Fruit fly (Drosophila melanogaster) whole organism, embryonic: ENCODE data around the gene CG17752.
A peak's percentile ranks its signal among the peaks of the same experiment; 100 is the strongest.

ENCODE experiments used
- C15 ChIP-seq: fragments of 200-800 bp; sonication (Bioruptor generic); IDR thresholded peaks from 3 replicates; pipeline ENCODE4 v1.3.6; 2022; ENCODE audit warnings: missing biosample characterization, missing genetic modification characterization
- CG11398 ChIP-seq: fragments of 200-800 bp; sonication (Bioruptor generic); optimal IDR thresholded peaks from 2 replicates; lab custom pipeline; 2016; ENCODE audit warnings: missing biosample characterization, missing genetic modification characterization
- CG12155 ChIP-seq: fragments of 200-800 bp; sonication (Bioruptor generic); optimal IDR thresholded peaks from 3 replicates; lab custom pipeline; 2016; ENCODE audit warnings: missing biosample characterization, missing genetic modification characterization
- CG12744 ChIP-seq: fragments of 200-800 bp; sonication (Bioruptor generic); optimal IDR thresholded peaks from 2 replicates; lab custom pipeline; 2016; ENCODE audit warnings: missing biosample characterization, missing genetic modification characterization
- CG13775 ChIP-seq: fragments of 200-800 bp; sonication (Bioruptor generic); optimal IDR thresholded peaks from 3 replicates; lab custom pipeline; 2017; ENCODE audit warnings: missing biosample characterization, mild to moderate bottlenecking, missing genetic modification characterization
- CG13894 ChIP-seq: fragments of 200-800 bp; sonication (Bioruptor generic); optimal IDR thresholded peaks from 3 replicates; lab custom pipeline; 2018; ENCODE audit warnings: missing biosample characterization, mild to moderate bottlenecking, missing genetic modification characterization, moderate library complexity
- CG15073 ChIP-seq: fragments of 200-800 bp; sonication (Bioruptor generic); optimal IDR thresholded peaks from 2 replicates; lab custom pipeline; 2016; ENCODE audit warnings: missing biosample characterization, missing genetic modification characterization
- CG1529 ChIP-seq: fragments of 200-800 bp; sonication (Bioruptor generic); optimal IDR thresholded peaks from 3 replicates; lab custom pipeline; 2018; ENCODE audit warnings: missing biosample characterization, missing genetic modification characterization
- CG17912 ChIP-seq: fragments of 200-800 bp; sonication (Bioruptor generic); optimal IDR thresholded peaks from 2 replicates; lab custom pipeline; 2018; ENCODE audit warnings: missing biosample characterization, mild to moderate bottlenecking, missing genetic modification characterization
- CG1792 ChIP-seq: fragments of 200-800 bp; sonication (Bioruptor generic); optimal IDR thresholded peaks from 2 replicates; lab custom pipeline; 2016; ENCODE audit warnings: missing biosample characterization, missing genetic modification characterization
- CG2129 ChIP-seq: fragments of 200-800 bp; sonication (Bioruptor generic); IDR thresholded peaks from 2 replicates; pipeline ENCODE4 v1.3.6; 2022; ENCODE audit warnings: missing biosample characterization, missing genetic modification characterization; ENCODE audit not compliant: partially characterized antibody
- CG31388 ChIP-seq: fragments of 200-800 bp; sonication (Bioruptor generic); optimal IDR thresholded peaks from 2 replicates; lab custom pipeline; 2016; ENCODE audit warnings: missing biosample characterization, missing genetic modification characterization
- CG8765 ChIP-seq: fragments of 200-800 bp; sonication (Bioruptor generic); IDR thresholded peaks from 2 replicates; pipeline ENCODE4 v1.3.6; 2022; ENCODE audit warnings: missing biosample characterization, missing genetic modification characterization
- CG9437 ChIP-seq: fragments of 200-800 bp; sonication (Bioruptor generic); optimal IDR thresholded peaks from 2 replicates; lab custom pipeline; 2018; ENCODE audit warnings: missing biosample characterization, mild to moderate bottlenecking, missing genetic modification characterization
- CG9817 ChIP-seq: fragments of 200-800 bp; sonication (Bioruptor generic); optimal IDR thresholded peaks from 2 replicates; lab custom pipeline; 2018; ENCODE audit warnings: missing biosample characterization, mild to moderate bottlenecking, missing genetic modification characterization, moderate library complexity
- CkIIα-i1 ChIP-seq: fragments of 200-800 bp; sonication (Bioruptor generic); IDR thresholded peaks from 2 replicates; pipeline ENCODE4 v1.3.6; 2022; ENCODE audit warnings: missing biosample characterization, missing genetic modification characterization
- Doc2 ChIP-seq: fragments of 200-800 bp; sonication (Bioruptor generic); IDR thresholded peaks from 2 replicates; pipeline ENCODE4 v1.3.6; 2022; ENCODE audit warnings: missing biosample characterization, missing genetic modification characterization
- Hey ChIP-seq: fragments of 200-800 bp; sonication (Bioruptor generic); optimal IDR thresholded peaks from 3 replicates; lab custom pipeline; 2018; ENCODE audit warnings: missing biosample characterization, mild to moderate bottlenecking, missing genetic modification characterization
- Kr ChIP-seq: fragments of 200-800 bp; sonication (Bioruptor generic); optimal IDR thresholded peaks from 2 replicates; lab custom pipeline; 2017; ENCODE audit warnings: missing biosample characterization, mild to moderate bottlenecking, missing genetic modification characterization
- Lhr ChIP-seq: fragments of 200-800 bp; sonication (Bioruptor generic); optimal IDR thresholded peaks from 3 replicates; lab custom pipeline; 2017; ENCODE audit warnings: mild to moderate bottlenecking, missing biosample characterization, missing genetic modification reagents, missing genetic modification characterization
- Lim3 ChIP-seq: fragments of 200-800 bp; sonication (Bioruptor generic); IDR thresholded peaks from 2 replicates; pipeline ENCODE4 v1.3.6; 2022; ENCODE audit warnings: missing biosample characterization, missing genetic modification characterization
- Meics ChIP-seq: fragments of 200-800 bp; sonication (Bioruptor generic); optimal IDR thresholded peaks from 2 replicates; lab custom pipeline; 2017; ENCODE audit warnings: missing biosample characterization, mild to moderate bottlenecking, missing genetic modification characterization
- Mes4 ChIP-seq: fragments of 200-800 bp; sonication (Bioruptor generic); optimal IDR thresholded peaks from 2 replicates; lab custom pipeline; 2016; ENCODE audit warnings: missing biosample characterization, missing genetic modification characterization
- NC2α ChIP-seq: fragments of 200-800 bp; sonication (Bioruptor generic); optimal IDR thresholded peaks from 2 replicates; lab custom pipeline; 2016; ENCODE audit warnings: missing biosample characterization, missing genetic modification characterization
- Nf-YA ChIP-seq: fragments of 200-800 bp; sonication (Bioruptor generic); IDR thresholded peaks from 2 replicates; pipeline ENCODE4 v1.3.6; 2022; ENCODE audit warnings: missing biosample characterization, missing genetic modification characterization
- Poxn ChIP-seq: fragments of 200-800 bp; sonication (Bioruptor generic); IDR thresholded peaks from 2 replicates; pipeline ENCODE4 v1.3.6; 2022; ENCODE audit warnings: missing biosample characterization, missing genetic modification characterization
- Stat92E ChIP-seq, 3 experiments: fragments of >200 bp in 2 of 3; fragments of 200-800 bp in 1 of 3; sonication (Bioruptor generic) in 1 of 3; optimal IDR thresholded peaks; 2 replicates each; lab custom pipeline; 2017 to 2019; ENCODE audit warnings: missing biosample characterization in 3 of 3, missing genetic modification characterization in 3 of 3, mild to moderate bottlenecking in 1 of 3, moderate library complexity in 1 of 3
- Taf1 ChIP-seq: fragments of 200-800 bp; sonication (Bioruptor generic); IDR thresholded peaks from 2 replicates; pipeline ENCODE4 v1.3.6; 2022; ENCODE audit warnings: missing biosample characterization, missing genetic modification characterization
- ac ChIP-seq: fragments of 200-800 bp; sonication (Bioruptor generic); optimal IDR thresholded peaks from 3 replicates; lab custom pipeline; 2017; ENCODE audit warnings: missing biosample characterization, mild to moderate bottlenecking, missing genetic modification characterization
- ara ChIP-seq: fragments of 200-800 bp; sonication (Bioruptor generic); IDR thresholded peaks from 2 replicates; pipeline ENCODE4 v1.3.6; 2022; ENCODE audit warnings: missing biosample characterization, missing genetic modification characterization
- croc ChIP-seq: fragments of 200-800 bp; sonication (Bioruptor generic); conservative IDR thresholded peaks from 3 replicates; pipeline ENCODE4 v1.3.6; 2022; ENCODE audit warnings: missing biosample characterization, missing genetic modification characterization
- crp ChIP-seq, 2 experiments: fragments of 200-800 bp; sonication (Bioruptor generic); optimal IDR thresholded peaks; 2 replicates in 1 of 2; 3 replicates in 1 of 2; lab custom pipeline; 2017; ENCODE audit warnings: missing biosample characterization in 2 of 2, missing genetic modification characterization in 2 of 2, mild to moderate bottlenecking in 1 of 2, moderate library complexity in 1 of 2
- hbn ChIP-seq: fragments of 200-800 bp; sonication (Bioruptor generic); IDR thresholded peaks from 2 replicates; pipeline ENCODE4 v1.3.6; 2022; ENCODE audit warnings: missing biosample characterization, missing genetic modification characterization; ENCODE audit not compliant: partially characterized antibody
- kah ChIP-seq: fragments of 200-800 bp; sonication (Bioruptor generic); optimal IDR thresholded peaks from 2 replicates; lab custom pipeline; 2018; ENCODE audit warnings: missing biosample characterization, mild to moderate bottlenecking, missing genetic modification characterization
- lab ChIP-seq: fragments of 200-800 bp; sonication (Bioruptor generic); optimal IDR thresholded peaks from 3 replicates; lab custom pipeline; 2017; ENCODE audit warnings: missing biosample characterization, missing genetic modification characterization, mild to moderate bottlenecking, moderate library complexity, missing genetic modification reagents
- nmo ChIP-seq: fragments of 200-800 bp; sonication (Bioruptor generic); optimal IDR thresholded peaks from 2 replicates; lab custom pipeline; 2018; ENCODE audit warnings: missing biosample characterization, mild to moderate bottlenecking, missing genetic modification characterization, moderate library complexity
- pan ChIP-seq, 4 experiments: fragments of >200 bp in 3 of 4; fragments of 200-800 bp in 1 of 4; sonication (Bioruptor generic) in 1 of 4; optimal IDR thresholded peaks in 3 of 4; IDR thresholded peaks in 1 of 4; 2 replicates each; pipeline versions ENCODE4 v1.3.6 to Lab custom; 2017 to 2022; ENCODE audit warnings: missing biosample characterization in 2 of 4, missing genetic modification characterization in 2 of 4, mixed read lengths in 1 of 4
- peb ChIP-seq: fragments of 200-800 bp; sonication (Bioruptor generic); IDR thresholded peaks from 2 replicates; pipeline ENCODE4 v1.3.6; 2022; ENCODE audit warnings: missing biosample characterization, missing genetic modification characterization
- ranshi ChIP-seq: fragments of 200-800 bp; sonication (Bioruptor generic); IDR thresholded peaks from 2 replicates; pipeline ENCODE4 v1.3.6; 2022; ENCODE audit warnings: missing biosample characterization, missing genetic modification characterization
- sc ChIP-seq, 3 experiments: fragments of >200 bp in 2 of 3; fragments of 200-800 bp in 1 of 3; sonication (Bioruptor generic) in 1 of 3; optimal IDR thresholded peaks; 2 replicates in 2 of 3; 3 replicates in 1 of 3; lab custom pipeline; 2017; ENCODE audit warnings: mild to moderate bottlenecking in 1 of 3, missing biosample characterization in 1 of 3, missing genetic modification characterization in 1 of 3, missing genetic modification reagents in 1 of 3
- sd ChIP-seq: fragments of 200-800 bp; sonication (Bioruptor generic); optimal IDR thresholded peaks from 3 replicates; lab custom pipeline; 2018; ENCODE audit warnings: missing biosample characterization, mild to moderate bottlenecking, missing genetic modification characterization, moderate library complexity
- sens ChIP-seq: fragments of 200-800 bp; sonication (Bioruptor generic); peaks from one replicate; lab custom pipeline; 2016; ENCODE audit warnings: missing biosample characterization, missing genetic modification characterization
- slp2 ChIP-seq: fragments of 200-800 bp; sonication (Bioruptor generic); optimal IDR thresholded peaks from 2 replicates; lab custom pipeline; 2016; ENCODE audit warnings: missing biosample characterization, missing genetic modification characterization
- sqz ChIP-seq: fragments of 200-800 bp; sonication (Bioruptor generic); optimal IDR thresholded peaks from 3 replicates; lab custom pipeline; 2018; ENCODE audit warnings: missing biosample characterization, mild to moderate bottlenecking, missing genetic modification characterization
- sug ChIP-seq: fragments of 200-800 bp; optimal IDR thresholded peaks from 2 replicates; lab custom pipeline; 2019; ENCODE audit warnings: missing biosample characterization, mild to moderate bottlenecking, missing genetic modification characterization, moderate library complexity
- twi ChIP-seq: fragments of 200-800 bp; optimal IDR thresholded peaks from 2 replicates; lab custom pipeline; 2019; ENCODE audit warnings: missing biosample characterization, mild to moderate bottlenecking, missing genetic modification characterization, moderate library complexity
- unc-4 ChIP-seq: fragments of 200-800 bp; sonication (Bioruptor generic); IDR thresholded peaks from 2 replicates; pipeline ENCODE4 v1.3.6; 2022; ENCODE audit warnings: missing biosample characterization, missing genetic modification characterization; ENCODE audit not compliant: partially characterized antibody
- vvl ChIP-seq: fragments of 200-800 bp; sonication (Bioruptor generic); IDR thresholded peaks from 2 replicates; pipeline ENCODE4 v1.3.6; 2022; ENCODE audit warnings: missing biosample characterization, missing genetic modification characterization

CG17752 gene

dm6 chr3R:19641498-19642065 is 31.6 kb downstream of the CG17752 start (continued):
- TF ChIP-seq nmo (GFP tag; lab: Kevin White, UChicago) (peak; percentile 81), sens (GFP tag; lab: Kevin White, UChicago) (peak; percentile 96), CG12155 (peak; percentile 61), twi (tag; lab: Kevin White, UChicago) (peak; percentile 34), CG13775 (peak; percentile 76), Stat92E (GFP tag; optimal IDR thresholded peaks at IDR 0.05; lab: Kevin White, UChicago) (no peak), kah (GFP tag; lab: Kevin White, UChicago) (peak; percentile 85), crp (GFP tag; optimal IDR thresholded peaks at IDR 0.05; lab: Kevin White, UChicago) (no peak), pan (optimal IDR thresholded peaks at IDR 0.05; lab: Kevin White, UChicago) (no peak), pan (GFP tag; optimal IDR thresholded peaks at IDR 0.05 in 1 of 2, IDR thresholded peaks at IDR 0.05 in 1 of 2) (peak in 1 of 2 experiments; percentile 94), sqz (GFP tag; lab: Kevin White, UChicago) (peak; percentile 83), sc (optimal IDR thresholded peaks at IDR 0.05; lab: Kevin White, UChicago) (no peak), sc (GFP tag; optimal IDR thresholded peaks at IDR 0.05; lab: Kevin White, UChicago) (peak; percentile 50), Poxn (peak; percentile 59; the same call in 1 of the 2 replicates), peb (GFP tag; lab: Robert Waterston, UW) (peak; percentile 56; the same call in 1 of the 2 replicates), CG2129 (GFP tag; lab: Robert Waterston, UW) (no peak), CG17912 (GFP tag; lab: Kevin White, UChicago) (no peak), Lim3 (GFP tag; lab: Robert Waterston, UW) (0 out of 2 replicates have a peak, but pooled peaks have one; percentile 51), Kr (GFP tag; lab: Kevin White, UChicago) (no peak), sug (tag; lab: Kevin White, UChicago) (peak; percentile 69), croc (GFP tag; lab: Robert Waterston, UW) (peak; percentile 32; the same call in 1 of the 3 replicates), CG9817 (tag; lab: Kevin White, UChicago) (peak; percentile 80), unc-4 (GFP tag; lab: Robert Waterston, UW) (no peak), Doc2 (GFP tag; lab: Robert Waterston, UW) (peak; percentile 59; the same call in 1 of the 2 replicates), ara (GFP tag; lab: Robert Waterston, UW) (peak; percentile 86), hbn (GFP tag; lab: Robert Waterston, UW) (no peak), Mes4 (peak; percentile 19), vvl (GFP tag; lab: Robert Waterston, UW) (peak; percentile 95), Nf-YA (GFP tag; lab: Robert Waterston, UW) (peak; percentile 73), ac (peak; percentile 18), CG31388 (peak; percentile 69), C15 (GFP tag; lab: Robert Waterston, UW) (peak; percentile 82; the same call in 2 of the 3 replicates), lab (peak; percentile 94), CG1792 (no peak), slp2 (GFP tag; lab: Kevin White, UChicago) (peak; percentile 30), CG12744 (GFP tag; lab: Kevin White, UChicago) (peak; percentile 41), Hey (tag; lab: Kevin White, UChicago) (no peak), ranshi (GFP tag; lab: Robert Waterston, UW) (peak; percentile 92), Meics (GFP tag; lab: Kevin White, UChicago) (peak; percentile 90), CG11398 (GFP tag; lab: Kevin White, UChicago) (peak; percentile 40), sd (tag; lab: Kevin White, UChicago) (peak; percentile 47), CG1529 (GFP tag; lab: Kevin White, UChicago) (peak; percentile 82), CG9437 (GFP tag; lab: Kevin White, UChicago) (peak; percentile 68), CG13894 (tag; lab: Kevin White, UChicago) (peak; percentile 86), CkIIα-i1 (GFP tag; lab: Robert Waterston, UW) (peak; percentile 58; the same call in 1 of the 2 replicates), Taf1 (GFP tag; lab: Robert Waterston, UW) (peak; percentile 83), CG15073 (GFP tag; lab: Kevin White, UChicago) (peak; percentile 30), NC2α (GFP tag; lab: Kevin White, UChicago) (peak; percentile 22), CG8765 (GFP tag; lab: Robert Waterston, UW) (peak; percentile 57; the same call in 1 of the 2 replicates), Lhr (GFP tag; lab: Kevin White, UChicago) (peak; percentile 48)
